Worm (Caenorhabditis elegans) whole organism, L1 larva: ENCODE measurements around the gene R05H10.3.

Experiments used
- aha-1 ChIP-seq: fragments of 150-350 bp; optimal IDR thresholded peaks from 2 replicates; lab custom pipeline; 2014; ENCODE audit warnings: missing biosample characterization, missing genetic modification characterization
- aly-2 ChIP-seq: fragments of 150-350 bp; optimal IDR thresholded peaks from 2 replicates; lab custom pipeline; 2014; ENCODE audit warnings: missing biosample characterization, missing genetic modification characterization
- dpl-1 ChIP-seq, 3 experiments: fragments of 150-350 bp in 2 of 3; sonication (generic microtip) in 1 of 3; optimal IDR thresholded peaks; 2 replicates each; lab custom pipeline; 2014 to 2017; ENCODE audit warnings: missing biosample characterization in 3 of 3, missing genetic modification characterization in 3 of 3, missing genetic modification reagents in 3 of 3
- egl-27 ChIP-seq, 2 experiments: fragments of 150-350 bp in 1 of 2; sonication (generic microtip); optimal IDR thresholded peaks; 3 replicates each; lab custom pipeline; 2017 to 2018; ENCODE audit warnings: missing biosample characterization in 2 of 2, missing genetic modification characterization in 2 of 2, missing genetic modification reagents in 2 of 2
- ets-5 ChIP-seq: fragments of 200-800 bp; sonication (Bioruptor generic); IDR thresholded peaks from 2 replicates; pipeline ENCODE4 v1.3.6; 2022; ENCODE audit warnings: missing genetic modification characterization, missing compliant biosample characterization
- lin-15B ChIP-seq: fragments of 150-350 bp; sonication (generic microtip); optimal IDR thresholded peaks from 3 replicates; lab custom pipeline; 2014; ENCODE audit warnings: missing biosample characterization, missing genetic modification characterization
- skn-1 ChIP-seq: fragments of 150-350 bp; optimal IDR thresholded peaks from 2 replicates; lab custom pipeline; 2014; ENCODE audit warnings: missing biosample characterization, missing genetic modification characterization
- snpc-4 ChIP-seq: fragments of 150-350 bp; optimal IDR thresholded peaks from 2 replicates; lab custom pipeline; 2014; ENCODE audit warnings: missing biosample characterization, missing genetic modification characterization

DNA sequence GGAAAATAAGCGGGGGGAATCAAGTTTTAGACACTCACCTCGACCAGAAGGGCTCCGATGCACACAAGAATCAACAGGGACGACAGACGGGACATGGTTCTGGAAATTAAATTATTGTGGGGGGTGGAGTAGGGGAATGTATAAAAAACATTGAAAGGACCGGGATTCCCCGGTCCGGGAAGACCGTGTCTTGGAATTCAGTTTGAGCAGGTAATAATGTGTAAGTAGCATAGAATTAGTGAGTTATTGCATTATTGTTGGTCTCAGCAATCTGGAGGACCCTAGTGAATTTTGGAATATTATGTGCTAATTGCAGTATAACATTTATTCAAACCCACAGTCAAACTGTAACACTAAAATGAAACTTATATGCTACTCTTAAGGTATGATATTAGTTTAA lies 40.6 kb downstream of the R05H10.3 start, which contains the start of gene R03C1.1:
- TF ChIP-seq dpl-1 (GFP tag; optimal IDR thresholded peaks at IDR 0.05; lab: Kevin White, UChicago) (no peak), snpc-4 (tag; lab: Kevin White, UChicago) (no peak), ets-5 (GFP tag; lab: Robert Waterston, UW) (no peak), aly-2 (tag; lab: Kevin White, UChicago) (no peak), egl-27 (tag; optimal IDR thresholded peaks at IDR 0.05; lab: Kevin White, UChicago) (no peak), aha-1 (tag; lab: Kevin White, UChicago) (no peak), lin-15B (tag; lab: Kevin White, UChicago) (no peak), skn-1 (tag; lab: Kevin White, UChicago) (no peak)
